Fruit fly (Drosophila melanogaster): ENCODE measurements around the gene mIF2.

DNA sequence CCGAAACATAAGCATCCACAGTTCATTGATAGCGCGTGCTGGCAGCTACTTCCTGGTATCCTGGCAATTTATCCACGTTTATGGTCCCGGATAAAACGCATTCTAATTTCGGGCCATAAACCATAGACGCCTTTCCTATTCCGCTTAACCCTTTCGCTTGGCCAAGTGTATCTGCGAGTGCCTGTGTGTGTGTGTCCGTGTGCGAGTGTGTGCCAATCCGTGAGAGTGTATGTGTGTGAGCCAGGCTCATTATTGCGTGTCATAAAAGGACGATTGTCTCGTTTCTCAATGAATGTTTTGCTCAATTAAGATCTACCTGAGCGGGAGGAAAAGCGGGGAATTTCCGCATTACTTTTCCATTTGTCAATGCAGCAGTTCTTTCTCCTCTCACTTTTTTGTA, 41.6 kb upstream of the mIF2 start:
- TF ChIP-seq CG3919 (GFP tag; optimal IDR thresholded peaks at IDR 0.05) (no peak), Eip78C (GFP tag) (no peak), Sox15 (GFP tag; optimal IDR thresholded peaks at IDR 0.05) (no peak), salr (GFP tag; optimal IDR thresholded peaks at IDR 0.05) (no peak), OdsH (GFP tag; optimal IDR thresholded peaks at IDR 0.05) (no peak), eg (GFP tag; IDR thresholded peaks at IDR 0.05) (no peak), CG10631 (GFP tag; optimal IDR thresholded peaks at IDR 0.05) (no peak), Lpt (GFP tag; optimal IDR thresholded peaks at IDR 0.05) (no peak), CG3032 (tag; optimal IDR thresholded peaks at IDR 0.05) (no peak), CG16779 (tag; optimal IDR thresholded peaks at IDR 0.05) (no peak), Gug (GFP tag; IDR thresholded peaks at IDR 0.05) (no peak), Hr4 (GFP tag; optimal IDR thresholded peaks at IDR 0.05) (no peak)
